Worm (Caenorhabditis elegans) whole organism, L2 larva: Measurements from ENCODE around the gene C07G1.6.

Experiments used
- C34F6.9 ChIP-seq: fragments of 150-350 bp; optimal IDR thresholded peaks from 2 replicates; lab custom pipeline; 2014; ENCODE audit warnings: missing biosample characterization, missing genetic modification characterization
- R02D3.7 ChIP-seq: fragments of 150-350 bp; optimal IDR thresholded peaks from 2 replicates; lab custom pipeline; 2014; ENCODE audit warnings: missing biosample characterization, missing genetic modification characterization
- alr-1 ChIP-seq: fragments of 150-350 bp; optimal IDR thresholded peaks from 2 replicates; lab custom pipeline; 2014; ENCODE audit warnings: missing biosample characterization, missing genetic modification characterization
- ama-1 ChIP-seq: fragments of 150-350 bp; optimal IDR thresholded peaks from 2 replicates; lab custom pipeline; 2018; ENCODE audit warnings: inconsistent platforms
- blmp-1 ChIP-seq: sonication (generic microtip); optimal IDR thresholded peaks from 2 replicates; lab custom pipeline; 2017; ENCODE audit warnings: missing genetic modification characterization, mild to moderate bottlenecking, missing compliant biosample characterization, antibody characterized with exemption, moderate library complexity; ENCODE audit not compliant: insufficient read depth
- ceh-82 ChIP-seq: fragments of 150-350 bp; optimal IDR thresholded peaks from 2 replicates; lab custom pipeline; 2014; ENCODE audit warnings: missing biosample characterization, missing genetic modification characterization
- crh-2 ChIP-seq: sonication (generic microtip); optimal IDR thresholded peaks from 2 replicates; lab custom pipeline; 2017; ENCODE audit warnings: missing biosample characterization, missing genetic modification characterization
- dmd-4 ChIP-seq: sonication (generic microtip); optimal IDR thresholded peaks from 2 replicates; lab custom pipeline; 2017; ENCODE audit warnings: missing biosample characterization, missing genetic modification characterization
- egl-27 ChIP-seq: sonication (generic microtip); optimal IDR thresholded peaks from 3 replicates; lab custom pipeline; 2017; ENCODE audit warnings: missing biosample characterization, missing genetic modification reagents, missing genetic modification characterization
- elt-1 ChIP-seq: fragments of 150-350 bp; optimal IDR thresholded peaks from 2 replicates; lab custom pipeline; 2014; ENCODE audit warnings: missing biosample characterization, missing genetic modification characterization
- elt-3 ChIP-seq: sonication (generic microtip); optimal IDR thresholded peaks from 2 replicates; lab custom pipeline; 2017; ENCODE audit warnings: missing biosample characterization, missing genetic modification characterization
- fos-1 ChIP-seq: fragments of 150-350 bp; optimal IDR thresholded peaks from 2 replicates; lab custom pipeline; 2014; ENCODE audit warnings: missing biosample characterization, missing genetic modification characterization
- gmeb-1 ChIP-seq: fragments of 150-350 bp; optimal IDR thresholded peaks from 2 replicates; lab custom pipeline; 2014; ENCODE audit warnings: missing biosample characterization, missing genetic modification characterization
- lin-11 ChIP-seq: fragments of 150-350 bp; sonication (generic microtip); optimal IDR thresholded peaks from 2 replicates; lab custom pipeline; 2014; ENCODE audit warnings: missing biosample characterization, missing genetic modification characterization, inconsistent platforms, mixed read lengths
- lin-13 ChIP-seq: fragments of 150-350 bp; optimal IDR thresholded peaks from 2 replicates; lab custom pipeline; 2014; ENCODE audit warnings: missing biosample characterization, missing genetic modification reagents, missing genetic modification characterization
- lin-39 ChIP-seq: fragments of 150-350 bp; optimal IDR thresholded peaks from 2 replicates; lab custom pipeline; 2014; ENCODE audit warnings: missing biosample characterization, missing genetic modification reagents, missing genetic modification characterization
- lsy-2 ChIP-seq, 2 experiments: fragments of 150-350 bp in 1 of 2; sonication (generic microtip) in 1 of 2; optimal IDR thresholded peaks; 2 replicates each; lab custom pipeline; 2014 to 2017; ENCODE audit warnings: missing biosample characterization in 2 of 2, missing genetic modification characterization in 2 of 2
- mab-5 ChIP-seq: fragments of 150-350 bp; optimal IDR thresholded peaks from 2 replicates; lab custom pipeline; 2014; ENCODE audit warnings: missing biosample characterization, missing genetic modification characterization
- nhr-10 ChIP-seq: sonication (generic microtip); optimal IDR thresholded peaks from 2 replicates; lab custom pipeline; 2017; ENCODE audit warnings: missing biosample characterization, missing genetic modification characterization
- nhr-11 ChIP-seq: fragments of 150-350 bp; optimal IDR thresholded peaks from 2 replicates; lab custom pipeline; 2014; ENCODE audit warnings: missing biosample characterization, missing genetic modification characterization
- nhr-12 ChIP-seq: fragments of 150-350 bp; optimal IDR thresholded peaks from 2 replicates; lab custom pipeline; 2014; ENCODE audit warnings: missing biosample characterization, missing genetic modification characterization
- nhr-129 ChIP-seq: fragments of 150-350 bp; optimal IDR thresholded peaks from 2 replicates; lab custom pipeline; 2014; ENCODE audit warnings: missing biosample characterization, missing genetic modification characterization
- nhr-21 ChIP-seq: fragments of 150-350 bp; optimal IDR thresholded peaks from 2 replicates; lab custom pipeline; 2014; ENCODE audit warnings: missing biosample characterization, missing genetic modification characterization
- nhr-25 ChIP-seq: fragments of 150-350 bp; sonication (generic microtip); optimal IDR thresholded peaks from 3 replicates; lab custom pipeline; 2014; ENCODE audit warnings: missing biosample characterization, missing genetic modification characterization
- nhr-6 ChIP-seq: fragments of 150-350 bp; optimal IDR thresholded peaks from 2 replicates; lab custom pipeline; 2014; ENCODE audit warnings: missing biosample characterization, missing genetic modification characterization
- peb-1 ChIP-seq: fragments of 150-350 bp; optimal IDR thresholded peaks from 2 replicates; lab custom pipeline; 2014; ENCODE audit warnings: missing biosample characterization, missing genetic modification characterization
- sem-4 ChIP-seq: fragments of 150-350 bp; optimal IDR thresholded peaks from 2 replicates; lab custom pipeline; 2014; ENCODE audit warnings: missing biosample characterization, missing genetic modification reagents, missing genetic modification characterization
- skn-1 ChIP-seq: sonication (generic microtip); optimal IDR thresholded peaks from 2 replicates; lab custom pipeline; 2017; ENCODE audit warnings: missing biosample characterization, missing genetic modification characterization
- sma-3 ChIP-seq: sonication (generic microtip); optimal IDR thresholded peaks from 2 replicates; lab custom pipeline; 2016; ENCODE audit warnings: missing genetic modification reagents, missing genetic modification characterization, missing compliant biosample characterization
- sma-9 ChIP-seq, 2 experiments: fragments of 150-350 bp in 1 of 2; sonication (generic microtip) in 1 of 2; optimal IDR thresholded peaks; 2 replicates each; lab custom pipeline; 2014 to 2016; ENCODE audit warnings: missing genetic modification characterization in 2 of 2, mild to moderate bottlenecking in 1 of 2, missing biosample characterization in 1 of 2, missing compliant biosample characterization in 1 of 2, missing genetic modification reagents in 1 of 2, moderate library complexity in 1 of 2
- snpc-4 ChIP-seq: fragments of 150-350 bp; optimal IDR thresholded peaks from 2 replicates; lab custom pipeline; 2014; ENCODE audit warnings: missing biosample characterization, missing genetic modification characterization
- unc-55 ChIP-seq: fragments of 150-350 bp; sonication (generic microtip); optimal IDR thresholded peaks from 3 replicates; lab custom pipeline; 2014; ENCODE audit warnings: missing biosample characterization, missing genetic modification reagents, missing genetic modification characterization
- ztf-11 ChIP-seq: sonication (generic microtip); optimal IDR thresholded peaks from 2 replicates; lab custom pipeline; 2017; ENCODE audit warnings: missing biosample characterization, missing genetic modification characterization
- ztf-4 ChIP-seq: fragments of 150-350 bp; optimal IDR thresholded peaks from 2 replicates; lab custom pipeline; 2014; ENCODE audit warnings: missing biosample characterization, missing genetic modification characterization

The C07G1.6 gene

DNA sequence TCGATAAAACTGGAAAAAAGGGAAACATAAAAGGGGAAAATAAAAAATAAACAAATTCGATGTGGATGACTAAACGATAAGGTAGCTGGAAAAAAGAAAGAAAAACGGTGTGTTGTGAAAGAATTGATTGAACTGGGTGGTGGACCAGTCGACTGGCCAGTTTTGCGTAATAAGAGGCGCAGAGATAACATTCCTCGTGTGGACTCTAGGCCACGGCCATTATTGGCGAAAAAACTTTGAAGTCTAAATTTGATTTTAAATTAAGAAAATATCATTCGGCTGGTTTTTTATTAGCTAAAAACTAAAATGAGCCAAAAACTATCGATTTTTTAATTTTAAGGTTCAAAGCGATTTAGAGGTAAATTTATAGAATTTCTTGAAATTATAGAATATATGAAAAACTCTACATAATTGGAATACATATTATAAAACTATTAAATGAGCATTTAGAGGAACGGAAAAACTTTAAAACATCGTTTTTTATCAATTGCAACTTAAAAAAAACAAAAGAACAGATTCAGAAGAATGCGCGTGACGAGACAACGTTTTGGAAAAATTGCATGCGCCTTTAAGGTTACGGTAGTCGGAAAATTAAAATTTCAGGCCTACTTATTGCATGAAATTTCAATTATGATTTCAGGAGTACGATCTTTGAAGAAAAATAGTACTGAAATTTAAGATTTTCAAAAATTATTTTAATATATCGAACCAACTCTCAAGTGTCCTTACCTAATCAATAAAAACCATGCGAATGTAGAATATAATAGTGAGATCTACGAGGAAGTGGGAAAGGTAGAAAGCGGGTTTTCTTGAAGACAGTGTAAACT lies 4.7 kb downstream of the C07G1.6 start, which contains the start of gene hgrs-1:
hgrs-1 (minus strand) TSS at position 777 of the 827 bp plus-strand sequence.
- TF ChIP-seq snpc-4 (tag; lab: Kevin White, UChicago) (no peak), fos-1 (peak; percentile 43), C34F6.9 (tag; lab: Kevin White, UChicago) (peak; percentile 46), peb-1 (tag; lab: Kevin White, UChicago) (no peak), nhr-129 (tag; lab: Kevin White, UChicago) (no peak), ztf-4 (no peak), R02D3.7 (tag; lab: Kevin White, UChicago) (no peak), nhr-21 (tag; lab: Kevin White, UChicago) (no peak), nhr-25 (tag; lab: Kevin White, UChicago) (no peak)

ce11 chrIV:8203555-8203954 lies 6.6 kb downstream of the C07G1.6 start:
- TF ChIP-seq alr-1 (no peak), blmp-1 (tag; lab: Kevin White, UChicago) (no peak), skn-1 (tag; lab: Kevin White, UChicago) (no peak), nhr-10 (tag; lab: Kevin White, UChicago) (no peak), nhr-12 (tag; lab: Kevin White, UChicago) (no peak), ztf-11 (tag; lab: Kevin White, UChicago) (no peak), ama-1 (no peak), nhr-11 (tag; lab: Kevin White, UChicago) (no peak), elt-3 (tag; lab: Kevin White, UChicago) (no peak), nhr-6 (tag; lab: Kevin White, UChicago) (no peak), lin-11 (no peak), egl-27 (no peak), C34F6.9 (tag; lab: Kevin White, UChicago) (no peak)

ce11 chrIV:8201133-8201532 lies 9.1 kb downstream of the C07G1.6 start, which contains the start of gene glrx-22:
Gene glrx-22, minus strand, starts transcription at chrIV:8201233.
- TF ChIP-seq nhr-12 (tag; lab: Kevin White, UChicago) (no peak), nhr-11 (tag; lab: Kevin White, UChicago) (no peak), gmeb-1 (tag; lab: Kevin White, UChicago) (no peak), sma-3 (no peak), dmd-4 (tag; lab: Kevin White, UChicago) (no peak), unc-55 (GFP tag; lab: Kevin White, UChicago) (no peak), sma-9 (GFP tag; optimal IDR thresholded peaks at IDR 0.05; lab: Kevin White, UChicago) (no peak), sma-9 (tag; optimal IDR thresholded peaks at IDR 0.05; lab: Kevin White, UChicago) (no peak), lin-39 (tag; lab: Kevin White, UChicago) (no peak), lin-11 (no peak)
- TF ChIP-seq, all 48 proteins: peak for 0

DNA sequence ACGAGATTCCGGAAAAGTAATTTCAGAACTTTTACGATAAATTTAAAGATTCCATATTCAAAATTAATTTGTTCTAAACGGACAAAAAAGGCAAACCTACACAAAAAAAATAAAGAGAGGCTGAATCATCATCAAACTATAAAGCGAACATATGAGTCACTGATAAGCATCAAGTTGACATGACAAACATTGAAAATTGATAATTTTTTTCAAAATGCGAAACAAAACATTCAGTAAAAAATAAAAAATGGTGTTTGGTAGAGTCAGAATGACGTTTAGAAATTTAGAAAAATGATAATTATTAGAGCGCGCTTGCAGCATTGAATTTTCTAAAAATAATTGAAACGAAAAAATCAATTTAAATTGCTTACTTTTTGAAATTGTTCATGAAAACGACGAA lies 10.4 kb downstream of the C07G1.6 start:
- no peak for TF ChIP-seq unc-55 (GFP tag; lab: Kevin White, UChicago)
- TF ChIP-seq C34F6.9 (tag; lab: Kevin White, UChicago), result no peak
- no peak for TF ChIP-seq sma-3
- peak; percentile 94 for TF ChIP-seq fos-1
- TF ChIP-seq elt-1 (tag; lab: Kevin White, UChicago), result no peak
- no peak for TF ChIP-seq nhr-6 (tag; lab: Kevin White, UChicago)
- TF ChIP-seq mab-5 (tag; lab: Kevin White, UChicago), result no peak
- no peak for TF ChIP-seq sem-4
- TF ChIP-seq lin-13 (GFP tag; lab: Kevin White, UChicago), result no peak
- TF ChIP-seq nhr-25 (tag; lab: Kevin White, UChicago), result no peak
- TF ChIP-seq crh-2 (tag; lab: Kevin White, UChicago), result peak; percentile 8

ce11 chrIV:8199274-8199673 lies 10.9 kb downstream of the C07G1.6 start:
- TF ChIP-seq nhr-129 (tag; lab: Kevin White, UChicago) (no peak), lsy-2 (tag; optimal IDR thresholded peaks at IDR 0.05; lab: Kevin White, UChicago) (no peak), egl-27 (no peak), nhr-11 (tag; lab: Kevin White, UChicago) (no peak), elt-1 (tag; lab: Kevin White, UChicago) (no peak), crh-2 (tag; lab: Kevin White, UChicago) (no peak), peb-1 (tag; lab: Kevin White, UChicago) (no peak), ceh-82 (no peak), C34F6.9 (tag; lab: Kevin White, UChicago) (no peak)
